Worm (Caenorhabditis elegans): Measurements from ENCODE around the gene toe-2.

toe-2 gene

DNA sequence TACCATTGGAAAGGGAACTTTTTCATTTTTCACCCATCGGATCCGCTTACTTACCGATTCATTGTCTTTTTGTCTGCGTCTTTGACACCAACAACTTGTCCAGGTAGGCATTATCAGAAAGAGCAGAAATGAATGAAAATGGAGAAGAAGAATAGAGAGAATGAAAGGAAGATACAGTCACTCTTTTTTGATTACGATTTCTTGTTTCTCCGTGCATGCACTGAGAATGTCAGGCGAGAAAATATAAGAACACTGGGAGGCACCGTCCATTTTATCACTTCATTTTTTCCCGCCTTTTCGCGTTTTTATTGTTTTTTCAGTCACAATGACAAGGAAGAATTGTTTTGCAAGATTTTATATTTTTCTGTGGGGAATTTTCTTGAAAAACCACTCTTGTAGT, 51.8 kb downstream of the toe-2 start:
- TF ChIP-seq nhr-28 (tag; optimal IDR thresholded peaks at IDR 0.05) (no peak), elt-3 (tag; optimal IDR thresholded peaks at IDR 0.05) (no peak), M03D4.4 (tag; optimal IDR thresholded peaks at IDR 0.05) (no peak), elt-1 (tag; optimal IDR thresholded peaks at IDR 0.05; ENCODE audit: borderline replicate concordance, insufficient read depth) (no peak), ceh-43 (GFP tag; optimal IDR thresholded peaks at IDR 0.05) (no peak), nhr-237 (tag; optimal IDR thresholded peaks at IDR 0.05) (no peak), snpc-4 (tag; optimal IDR thresholded peaks at IDR 0.05) (no peak), flh-1 (GFP tag; optimal IDR thresholded peaks at IDR 0.05) (no peak)

All from whole organism, mixed stage, embryonic.